Fruit fly (Drosophila melanogaster): ENCODE measurements around the gene Gr10a.
A peak's percentile ranks its signal among the peaks of the same experiment; 100 is the strongest.

Gr10a gene

dm6 chrX:11454189-11454882, 37.1 kb upstream of the Gr10a start, which contains the start of the genes Evi5 and HP5 (continued):
- TF ChIP-seq lola (GFP tag; optimal IDR thresholded peaks at IDR 0.05) (peak in 1 of 3 experiments; percentile 27), Optix (GFP tag; IDR thresholded peaks at IDR 0.05) (no peak), Nf-YA (GFP tag; IDR thresholded peaks at IDR 0.05) (no peak), knrl (GFP tag; IDR thresholded peaks at IDR 0.05; ENCODE audit: partially characterized antibody) (peak; percentile 59), CG1024 (GFP tag; IDR thresholded peaks at IDR 0.05) (0 out of 2 replicates have a peak, but pooled peaks have one; percentile 20), HHEX (GFP tag; optimal IDR thresholded peaks at IDR 0.05) (no peak), CG14710 (tag; optimal IDR thresholded peaks at IDR 0.05) (peak; percentile 57), twi (tag; optimal IDR thresholded peaks at IDR 0.05) (no peak), Oli (tag; optimal IDR thresholded peaks at IDR 0.05) (peak; percentile 21), scrt (GFP tag; optimal IDR thresholded peaks at IDR 0.05) (no peak), dm (GFP tag; optimal IDR thresholded peaks at IDR 0.05) (peak; percentile 28)

- no peak for TF ChIP-seq emc (GFP tag; optimal IDR thresholded peaks at IDR 0.05)
- TF ChIP-seq CG31388 (GFP tag; optimal IDR thresholded peaks at IDR 0.05), result no peak
- TF ChIP-seq sens (GFP tag), result peak; percentile 50
- TF ChIP-seq crol (GFP tag; IDR thresholded peaks at IDR 0.05), result peak; percentile 72
- no peak for TF ChIP-seq CG2875 (GFP tag; optimal IDR thresholded peaks at IDR 0.05)
- no peak for TF ChIP-seq Abd-B (GFP tag; optimal IDR thresholded peaks at IDR 0.05)
- no peak for TF ChIP-seq D (optimal IDR thresholded peaks at IDR 0.05)
- no peak for TF ChIP-seq D (GFP tag; optimal IDR thresholded peaks at IDR 0.05)
- TF ChIP-seq dan (GFP tag; IDR thresholded peaks at IDR 0.05), result no peak
- no peak for TF ChIP-seq mld (GFP tag; IDR thresholded peaks at IDR 0.05; ENCODE audit: partially characterized antibody)
- no peak for TF ChIP-seq sd (tag; optimal IDR thresholded peaks at IDR 0.05)
- no peak for TF ChIP-seq CG14050 (GFP tag; IDR thresholded peaks at IDR 0.05)
- TF ChIP-seq CG11247 (GFP tag; IDR thresholded peaks at IDR 0.05), result no peak
- no peak for TF ChIP-seq slou (GFP tag; optimal IDR thresholded peaks at IDR 0.05)
- peak; percentile 80 for TF ChIP-seq CG17385 (GFP tag; optimal IDR thresholded peaks at IDR 0.05)
- no peak for TF ChIP-seq Camta (GFP tag; optimal IDR thresholded peaks at IDR 0.05)
- TF ChIP-seq dmrt99B (tag; optimal IDR thresholded peaks at IDR 0.05), result no peak
- TF ChIP-seq h (optimal IDR thresholded peaks at IDR 0.05), result no peak
- no peak for TF ChIP-seq CG12744 (GFP tag; optimal IDR thresholded peaks at IDR 0.05)
- TF ChIP-seq NK7.1 (GFP tag; optimal IDR thresholded peaks at IDR 0.05), result no peak
- TF ChIP-seq CG15514 (GFP tag; optimal IDR thresholded peaks at IDR 0.05), result no peak
- TF ChIP-seq CG2712 (tag; optimal IDR thresholded peaks at IDR 0.05), result peak; percentile 3
- peak; percentile 60 for TF ChIP-seq CG4360 (GFP tag; IDR thresholded peaks at IDR 0.05)
- no peak for TF ChIP-seq Ada2b (GFP tag; IDR thresholded peaks at IDR 0.05)
- TF ChIP-seq pita (GFP tag; optimal IDR thresholded peaks at IDR 0.05), result no peak
- no peak for TF ChIP-seq CG16779 (GFP tag; IDR thresholded peaks at IDR 0.05)
- TF ChIP-seq CG34376 (GFP tag; optimal IDR thresholded peaks at IDR 0.05), result no peak
- TF ChIP-seq fru (optimal IDR thresholded peaks at IDR 0.05), result no peak
- no peak for TF ChIP-seq CG3065 (GFP tag; optimal IDR thresholded peaks at IDR 0.05)
- 0 out of 3 replicates have a peak, but pooled peaks have one; percentile 16 for TF ChIP-seq Aef1 (GFP tag; IDR thresholded peaks at IDR 0.05)
- TF ChIP-seq CTCF (GFP tag; optimal IDR thresholded peaks at IDR 0.05), result no peak
- TF ChIP-seq CG10431 (GFP tag; optimal IDR thresholded peaks at IDR 0.05), result no peak
- no peak for TF ChIP-seq Jarid2 (GFP tag; optimal IDR thresholded peaks at IDR 0.05)
- TF ChIP-seq pum (GFP tag; optimal IDR thresholded peaks at IDR 0.05), result no peak
- no peak for TF ChIP-seq Oaz (GFP tag; IDR thresholded peaks at IDR 0.05)
- no peak for TF ChIP-seq ase (GFP tag; IDR thresholded peaks at IDR 0.05)
- no peak for TF ChIP-seq CG7556 (GFP tag; optimal IDR thresholded peaks at IDR 0.05)
- TF ChIP-seq Nf-YC (tag; optimal IDR thresholded peaks at IDR 0.05), result no peak
- no peak for TF ChIP-seq sqz (GFP tag; optimal IDR thresholded peaks at IDR 0.05)
- no peak for TF ChIP-seq row (GFP tag; IDR thresholded peaks at IDR 0.05)
- TF ChIP-seq CG9215 (GFP tag; IDR thresholded peaks at IDR 0.05), result no peak
Measured at dm6 chrX:11453638-11454037, 36.4 kb upstream of the Gr10a start.
